Worm (Caenorhabditis elegans) whole organism, L4 larva: Measurements from ENCODE around the gene C38H2.2.

Experiments used
- D1046.2 ChIP-seq: fragments of 200-800 bp; sonication (Bioruptor generic); IDR thresholded peaks from 2 replicates; pipeline ENCODE4 v1.3.6; 2022; ENCODE audit warnings: missing genetic modification characterization, missing compliant biosample characterization
- F37D6.2 ChIP-seq: sonication (generic microtip); optimal IDR thresholded peaks from 2 replicates; lab custom pipeline; 2016; ENCODE audit warnings: mild to moderate bottlenecking, missing genetic modification characterization, missing compliant biosample characterization
- F49E8.2 ChIP-seq: sonication (generic microtip); optimal IDR thresholded peaks from 2 replicates; lab custom pipeline; 2016; ENCODE audit warnings: missing compliant biosample characterization, mild to moderate bottlenecking, missing genetic modification characterization, borderline replicate concordance
- T20F7.1 ChIP-seq: fragments of 200-800 bp; sonication (Bioruptor generic); optimal IDR thresholded peaks from 2 replicates; lab custom pipeline; 2018; ENCODE audit warnings: mild to moderate bottlenecking, missing genetic modification characterization, missing compliant biosample characterization
- T26A8.4 ChIP-seq: fragments of 200-800 bp; sonication (Bioruptor generic); IDR thresholded peaks from 2 replicates; pipeline ENCODE4 v1.3.6; 2022; ENCODE audit warnings: missing genetic modification characterization, missing compliant biosample characterization
- Y105C5A.15 ChIP-seq: fragments of 200-800 bp; sonication (Bioruptor generic); IDR thresholded peaks from 2 replicates; pipeline ENCODE4 v1.3.6; 2022; ENCODE audit warnings: missing genetic modification characterization, missing compliant biosample characterization
- Y48G9A.11 ChIP-seq: fragments of 200-800 bp; sonication (Bioruptor generic); IDR thresholded peaks from 2 replicates; pipeline ENCODE4 v1.3.6; 2022; ENCODE audit warnings: missing genetic modification reagents, missing genetic modification characterization, missing compliant biosample characterization
- Y5F2A.4 ChIP-seq: fragments of 200-800 bp; sonication (Bioruptor generic); optimal IDR thresholded peaks from 2 replicates; lab custom pipeline; 2018; ENCODE audit warnings: mild to moderate bottlenecking, missing genetic modification characterization, missing compliant biosample characterization
- ZK337.2 ChIP-seq: fragments of 200-800 bp; sonication (Bioruptor generic); IDR thresholded peaks from 2 replicates; pipeline ENCODE4 v1.3.6; 2022; ENCODE audit warnings: missing genetic modification reagents, missing genetic modification characterization, missing compliant biosample characterization
- aly-2 ChIP-seq: sonication (generic microtip); optimal IDR thresholded peaks from 2 replicates; lab custom pipeline; 2018; ENCODE audit warnings: missing biosample characterization, missing genetic modification characterization
- ama-1 ChIP-seq: fragments of 150-350 bp; optimal IDR thresholded peaks from 2 replicates; lab custom pipeline; 2014; ENCODE audit warnings: inconsistent platforms, mixed read lengths
- ceh-20 ChIP-seq: fragments of 200-800 bp; sonication (Bioruptor generic); IDR thresholded peaks from 2 replicates; pipeline ENCODE4 v1.3.6; 2022; ENCODE audit warnings: missing genetic modification reagents, missing genetic modification characterization, missing compliant biosample characterization
- ceh-28 ChIP-seq: fragments of 150-350 bp; optimal IDR thresholded peaks from 2 replicates; lab custom pipeline; 2014; ENCODE audit warnings: missing biosample characterization, missing genetic modification reagents, missing genetic modification characterization
- ceh-32 ChIP-seq: sonication (generic microtip); optimal IDR thresholded peaks from 2 replicates; lab custom pipeline; 2016; ENCODE audit warnings: mild to moderate bottlenecking, missing genetic modification characterization, missing compliant biosample characterization; ENCODE audit not compliant: poor library complexity
- ces-1 ChIP-seq: fragments of 150-350 bp; sonication (generic microtip); optimal IDR thresholded peaks from 4 replicates; lab custom pipeline; 2014; ENCODE audit warnings: missing biosample characterization, missing genetic modification reagents, missing genetic modification characterization
- ctbp-1 ChIP-seq: fragments of 200-800 bp; sonication (Bioruptor generic); IDR thresholded peaks from 2 replicates; pipeline ENCODE4 v1.3.6; 2022; ENCODE audit warnings: missing genetic modification reagents, missing genetic modification characterization, missing compliant biosample characterization
- daf-12 ChIP-seq: fragments of 150-350 bp; optimal IDR thresholded peaks from 2 replicates; lab custom pipeline; 2014; ENCODE audit warnings: missing biosample characterization, missing genetic modification reagents, missing genetic modification characterization
- daf-19 ChIP-seq: fragments of 200-800 bp; sonication (Bioruptor generic); conservative IDR thresholded peaks from 2 replicates; pipeline ENCODE4 v1.3.6; 2022; ENCODE audit warnings: missing genetic modification characterization, missing compliant biosample characterization
- daf-8 ChIP-seq: fragments of 200-800 bp; sonication (Bioruptor generic); IDR thresholded peaks from 2 replicates; pipeline ENCODE4 v1.3.6; 2022; ENCODE audit warnings: missing genetic modification characterization, missing compliant biosample characterization
- duxl-1 ChIP-seq: sonication (generic microtip); optimal IDR thresholded peaks from 2 replicates; lab custom pipeline; 2016; ENCODE audit warnings: mild to moderate bottlenecking, missing genetic modification characterization, moderate library complexity, missing compliant biosample characterization; ENCODE audit not compliant: poor library complexity
- egl-27 ChIP-seq: sonication (generic microtip); optimal IDR thresholded peaks from 3 replicates; lab custom pipeline; 2017; ENCODE audit warnings: missing biosample characterization, missing genetic modification reagents, missing genetic modification characterization
- fkh-10 ChIP-seq: fragments of 150-350 bp; optimal IDR thresholded peaks from 2 replicates; lab custom pipeline; 2014; ENCODE audit warnings: missing biosample characterization, missing genetic modification reagents, missing genetic modification characterization
- fos-1 ChIP-seq: fragments of 150-350 bp; optimal IDR thresholded peaks from 2 replicates; lab custom pipeline; 2014; ENCODE audit warnings: missing biosample characterization, missing genetic modification characterization
- hif-1 ChIP-seq, 2 experiments: sonication (generic microtip); optimal IDR thresholded peaks; 2 replicates each; lab custom pipeline; 2016 to 2017; ENCODE audit warnings: missing compliant biosample characterization in 2 of 2, missing genetic modification characterization in 2 of 2, missing genetic modification reagents in 2 of 2, missing genotype in 2 of 2, mild to moderate bottlenecking in 1 of 2
- hlh-11 ChIP-seq: fragments of 200-800 bp; sonication (Bioruptor generic); optimal IDR thresholded peaks from 2 replicates; lab custom pipeline; 2018; ENCODE audit warnings: mild to moderate bottlenecking, missing genetic modification characterization, missing compliant biosample characterization
- lim-7 ChIP-seq: fragments of 200-800 bp; sonication (Bioruptor generic); IDR thresholded peaks from 2 replicates; pipeline ENCODE4 v1.3.6; 2022; ENCODE audit warnings: missing genetic modification characterization, missing compliant biosample characterization
- lin-1 ChIP-seq: fragments of 200-800 bp; sonication (Bioruptor generic); IDR thresholded peaks from 2 replicates; pipeline ENCODE4 v1.3.6; 2022; ENCODE audit warnings: missing genetic modification reagents, missing genetic modification characterization, missing compliant biosample characterization
- lin-13 ChIP-seq: fragments of 150-350 bp; optimal IDR thresholded peaks from 2 replicates; lab custom pipeline; 2014; ENCODE audit warnings: missing biosample characterization, missing genetic modification reagents, missing genetic modification characterization
- lin-29 ChIP-seq: fragments of 200-800 bp; sonication (Bioruptor generic); IDR thresholded peaks from 2 replicates; pipeline ENCODE4 v1.3.6; 2022; ENCODE audit warnings: missing genetic modification reagents, missing genetic modification characterization, missing compliant biosample characterization
- lin-38 ChIP-seq: fragments of 200-800 bp; sonication (Bioruptor generic); IDR thresholded peaks from 2 replicates; pipeline ENCODE4 v1.3.6; 2022; ENCODE audit warnings: missing genetic modification reagents, missing genetic modification characterization, missing compliant biosample characterization
- madf-9 ChIP-seq: fragments of 200-800 bp; sonication (Bioruptor generic); conservative IDR thresholded peaks from 2 replicates; pipeline ENCODE4 v1.3.6; 2022; ENCODE audit warnings: missing genetic modification reagents, missing genetic modification characterization, missing compliant biosample characterization
- mxl-2 ChIP-seq: fragments of 200-800 bp; sonication (Bioruptor generic); conservative IDR thresholded peaks from 2 replicates; pipeline ENCODE4 v1.3.6; 2022; ENCODE audit warnings: missing genetic modification reagents, missing genetic modification characterization, missing compliant biosample characterization
- mxl-3 ChIP-seq: fragments of 200-800 bp; sonication (Bioruptor generic); optimal IDR thresholded peaks from 2 replicates; lab custom pipeline; 2018; ENCODE audit warnings: mild to moderate bottlenecking, missing genetic modification characterization, missing compliant biosample characterization
- nhr-11 ChIP-seq: fragments of 150-350 bp; optimal IDR thresholded peaks from 2 replicates; lab custom pipeline; 2014; ENCODE audit warnings: missing biosample characterization, missing genetic modification characterization
- nhr-111 ChIP-seq: fragments of 200-800 bp; sonication (Bioruptor generic); optimal IDR thresholded peaks from 2 replicates; lab custom pipeline; 2018; ENCODE audit warnings: mild to moderate bottlenecking, missing genetic modification characterization, missing compliant biosample characterization
- nhr-237 ChIP-seq: sonication (generic microtip); optimal IDR thresholded peaks from 2 replicates; lab custom pipeline; 2017; ENCODE audit warnings: missing biosample characterization, missing genetic modification characterization
- nhr-41 ChIP-seq: fragments of 200-800 bp; sonication (Bioruptor generic); IDR thresholded peaks from 2 replicates; pipeline ENCODE4 v1.3.6; 2022; ENCODE audit warnings: missing genetic modification reagents, missing genetic modification characterization, missing compliant biosample characterization
- nhr-42 ChIP-seq: fragments of 200-800 bp; sonication (Bioruptor generic); IDR thresholded peaks from 2 replicates; pipeline ENCODE4 v1.3.6; 2022; ENCODE audit warnings: missing genetic modification characterization, missing compliant biosample characterization
- nhr-6 ChIP-seq: fragments of 150-350 bp; optimal IDR thresholded peaks from 2 replicates; lab custom pipeline; 2014; ENCODE audit warnings: missing biosample characterization, missing genetic modification characterization
- php-3 ChIP-seq: fragments of 200-800 bp; sonication (Bioruptor generic); IDR thresholded peaks from 2 replicates; pipeline ENCODE4 v1.3.6; 2022; ENCODE audit warnings: missing genetic modification reagents, missing genetic modification characterization, missing compliant biosample characterization
- pqm-1 ChIP-seq: sonication (generic microtip); optimal IDR thresholded peaks from 2 replicates; lab custom pipeline; 2017; ENCODE audit warnings: missing biosample characterization, missing genetic modification characterization
- rbr-2 ChIP-seq: sonication (generic microtip); optimal IDR thresholded peaks from 2 replicates; lab custom pipeline; 2016; ENCODE audit warnings: missing genotype, missing genetic modification characterization, missing compliant biosample characterization
- sdz-12 ChIP-seq: fragments of 200-800 bp; sonication (Bioruptor generic); optimal IDR thresholded peaks from 2 replicates; lab custom pipeline; 2018; ENCODE audit warnings: mild to moderate bottlenecking, missing genetic modification characterization, missing compliant biosample characterization
- set-16 ChIP-seq: fragments of 200-800 bp; sonication (Bioruptor generic); IDR thresholded peaks from 2 replicates; pipeline ENCODE4 v1.3.6; 2022; ENCODE audit warnings: missing genetic modification reagents, missing genetic modification characterization, missing compliant biosample characterization
- skn-1 ChIP-seq: fragments of 150-350 bp; optimal IDR thresholded peaks from 2 replicates; lab custom pipeline; 2014; ENCODE audit warnings: missing biosample characterization, missing genetic modification characterization
- unc-130 ChIP-seq: sonication (generic microtip); optimal IDR thresholded peaks from 2 replicates; lab custom pipeline; 2016; ENCODE audit warnings: missing genetic modification reagents, missing genetic modification characterization, missing compliant biosample characterization
- unc-39 ChIP-seq: sonication (generic microtip); optimal IDR thresholded peaks from 2 replicates; lab custom pipeline; 2017; ENCODE audit warnings: missing biosample characterization, missing genetic modification characterization
- zfp-2 ChIP-seq: sonication (generic microtip); optimal IDR thresholded peaks from 2 replicates; lab custom pipeline; 2016; ENCODE audit warnings: mild to moderate bottlenecking, missing genetic modification characterization, missing compliant biosample characterization
- zip-11 ChIP-seq: fragments of 200-800 bp; sonication (Bioruptor generic); IDR thresholded peaks from 2 replicates; pipeline ENCODE4 v1.3.6; 2022; ENCODE audit warnings: missing genetic modification characterization, missing compliant biosample characterization
- zip-2 ChIP-seq: fragments of 150-350 bp; optimal IDR thresholded peaks from 2 replicates; lab custom pipeline; 2014; ENCODE audit warnings: missing biosample characterization, missing genetic modification characterization
- ztf-11 ChIP-seq: fragments of 150-350 bp; optimal IDR thresholded peaks from 2 replicates; lab custom pipeline; 2014; ENCODE audit warnings: missing biosample characterization, missing genetic modification characterization

Gene C38H2.2

ce11 chrIII:10333961-10334542 is 47.5 kb upstream of the C38H2.2 start, which contains the start of the genes jmjd-4 and mev-1 (continued):
- TF ChIP-seq lin-1 (GFP tag; lab: Robert Waterston, UW) (peak; percentile 72; the same call in 1 of the 2 replicates), nhr-111 (GFP tag; lab: Kevin White, UChicago) (no peak), lin-38 (GFP tag; lab: Robert Waterston, UW) (peak; percentile 91), duxl-1 (tag; lab: Kevin White, UChicago) (peak; percentile 77), F49E8.2 (tag; lab: Kevin White, UChicago) (peak; percentile 38), Y105C5A.15 (GFP tag; lab: Robert Waterston, UW) (no peak), nhr-237 (tag; lab: Kevin White, UChicago) (no peak), unc-130 (GFP tag; lab: Kevin White, UChicago) (peak; percentile 35), Y5F2A.4 (GFP tag; lab: Kevin White, UChicago) (peak; percentile 24), pqm-1 (no peak), zfp-2 (tag; lab: Kevin White, UChicago) (no peak), set-16 (peak; percentile 21; the same call in 1 of the 2 replicates), nhr-6 (tag; lab: Kevin White, UChicago) (peak; percentile 64), aly-2 (no peak), zip-11 (GFP tag; lab: Robert Waterston, UW) (no peak), T20F7.1 (GFP tag; lab: Kevin White, UChicago) (no peak), php-3 (GFP tag; lab: Robert Waterston, UW) (peak; percentile 69), skn-1 (tag; lab: Kevin White, UChicago) (no peak), F37D6.2 (tag; lab: Kevin White, UChicago) (peak; percentile 72), nhr-42 (GFP tag; lab: Robert Waterston, UW) (0 out of 2 replicates have a peak, but pooled peaks have one; percentile 67), daf-12 (no peak), rbr-2 (tag; lab: Kevin White, UChicago) (peak; percentile 85), unc-39 (no peak), madf-9 (GFP tag; lab: Robert Waterston, UW) (0 out of 2 replicates have a peak, but pooled peaks have one; percentile 41), nhr-11 (peak; percentile 61), ama-1 (lab: Kevin White, UChicago) (peak; percentile 79), ces-1 (GFP tag; lab: Kevin White, UChicago) (no peak), daf-8 (GFP tag; lab: Robert Waterston, UW) (no peak), lim-7 (GFP tag; lab: Robert Waterston, UW) (no peak), ZK337.2 (GFP tag; lab: Robert Waterston, UW) (no peak), ztf-11 (tag; lab: Kevin White, UChicago) (no peak), nhr-41 (GFP tag; lab: Robert Waterston, UW) (peak; percentile 49; the same call in 1 of the 2 replicates), ctbp-1 (peak; percentile 65), hif-1 (tag; optimal IDR thresholded peaks at IDR 0.05; lab: Kevin White, UChicago) (peak; percentile 85 to 99), zip-2 (tag; lab: Kevin White, UChicago) (peak; percentile 10), daf-19 (GFP tag; lab: Robert Waterston, UW) (0 out of 2 replicates have a peak, but pooled peaks have one; percentile 67), hlh-11 (tag; lab: Kevin White, UChicago) (peak; percentile 90), lin-29 (GFP tag; lab: Robert Waterston, UW) (peak; percentile 74), ceh-28 (tag; lab: Kevin White, UChicago) (no peak), lin-13 (GFP tag; lab: Kevin White, UChicago) (peak; percentile 86), Y48G9A.11 (GFP tag; lab: Robert Waterston, UW) (no peak), T26A8.4 (peak; percentile 93), ceh-20 (GFP tag; lab: Robert Waterston, UW) (peak; percentile 86), fos-1 (tag; lab: Kevin White, UChicago) (no peak), sdz-12 (no peak), fkh-10 (GFP tag; lab: Kevin White, UChicago) (peak; percentile 40), mxl-2 (GFP tag; lab: Robert Waterston, UW) (peak; percentile 58; the same call in 1 of the 2 replicates), mxl-3 (GFP tag; lab: Kevin White, UChicago) (peak; percentile 63), ceh-32 (tag; lab: Kevin White, UChicago) (peak; percentile 18), egl-27 (tag; lab: Kevin White, UChicago) (no peak), D1046.2 (0 out of 2 replicates have a peak, but pooled peaks have one; percentile 52)
